Worm (Caenorhabditis elegans) whole organism, early embryonic: ENCODE data around the gene str-247.

Experiments used
- B0310.2 ChIP-seq: sonication (generic microtip); optimal IDR thresholded peaks from 2 replicates; lab custom pipeline; 2016; ENCODE audit warnings: mild to moderate bottlenecking, missing genetic modification characterization, missing compliant biosample characterization
- F13C5.2 ChIP-seq: sonication (generic microtip); optimal IDR thresholded peaks from 2 replicates; lab custom pipeline; 2017; ENCODE audit warnings: mild to moderate bottlenecking, missing genetic modification characterization, inconsistent platforms, missing compliant biosample characterization
- aly-1 ChIP-seq: sonication (generic microtip); optimal IDR thresholded peaks from 2 replicates; lab custom pipeline; 2016; ENCODE audit warnings: missing genetic modification characterization, missing compliant biosample characterization
- ama-1 ChIP-seq: fragments of 150-350 bp; optimal IDR thresholded peaks from 2 replicates; lab custom pipeline; 2014
- ceh-13 ChIP-seq: fragments of 200-800 bp; sonication (Bioruptor generic); optimal IDR thresholded peaks from 2 replicates; lab custom pipeline; 2018; ENCODE audit warnings: mild to moderate bottlenecking, missing genetic modification characterization, missing compliant biosample characterization
- ceh-36 ChIP-seq: sonication (generic microtip); optimal IDR thresholded peaks from 2 replicates; lab custom pipeline; 2016; ENCODE audit warnings: missing genetic modification characterization, inconsistent platforms, missing compliant biosample characterization
- ets-7 ChIP-seq: sonication (generic microtip); optimal IDR thresholded peaks from 2 replicates; lab custom pipeline; 2016; ENCODE audit warnings: missing genotype, missing genetic modification characterization, missing compliant biosample characterization
- flt-1 ChIP-seq: fragments of 200-800 bp; sonication (Bioruptor generic); IDR thresholded peaks from 2 replicates; pipeline ENCODE4 v1.3.6; 2022; ENCODE audit warnings: missing genetic modification characterization, missing compliant biosample characterization
- hmbx-1 ChIP-seq: sonication (generic microtip); optimal IDR thresholded peaks from 2 replicates; lab custom pipeline; 2016; ENCODE audit warnings: mild to moderate bottlenecking, missing genetic modification characterization, missing compliant biosample characterization
- hmg-4 ChIP-seq: fragments of 200-800 bp; sonication (Bioruptor generic); optimal IDR thresholded peaks from 2 replicates; lab custom pipeline; 2018; ENCODE audit warnings: mild to moderate bottlenecking, missing genetic modification characterization, missing compliant biosample characterization
- hnd-1 ChIP-seq: sonication (generic microtip); optimal IDR thresholded peaks from 2 replicates; lab custom pipeline; 2016; ENCODE audit warnings: missing genetic modification characterization, missing compliant biosample characterization
- pes-1 ChIP-seq: fragments of 200-800 bp; sonication (Bioruptor generic); IDR thresholded peaks from 2 replicates; pipeline ENCODE4 v1.3.6; 2022; ENCODE audit warnings: missing genetic modification reagents, missing genetic modification characterization, missing compliant biosample characterization
- scrt-1 ChIP-seq: fragments of 200-800 bp; sonication (Bioruptor generic); IDR thresholded peaks from 2 replicates; pipeline ENCODE4 v1.3.6; 2022; ENCODE audit warnings: missing genetic modification characterization, missing compliant biosample characterization
- sea-1 ChIP-seq: fragments of 200-800 bp; sonication (Bioruptor generic); conservative IDR thresholded peaks from 2 replicates; pipeline ENCODE4 v1.3.6; 2022; ENCODE audit warnings: missing genetic modification characterization, missing compliant biosample characterization
- tbx-11 ChIP-seq: fragments of 200-800 bp; sonication (Bioruptor generic); IDR thresholded peaks from 2 replicates; pipeline ENCODE4 v1.3.6; 2022; ENCODE audit warnings: missing genetic modification characterization, missing compliant biosample characterization
- tbx-37 ChIP-seq: fragments of 200-800 bp; sonication (Bioruptor generic); conservative IDR thresholded peaks from 2 replicates; pipeline ENCODE4 v1.3.6; 2022; ENCODE audit warnings: missing genetic modification reagents, missing genetic modification characterization, missing compliant biosample characterization
- tra-4 ChIP-seq: sonication (generic microtip); optimal IDR thresholded peaks from 2 replicates; lab custom pipeline; 2017; ENCODE audit warnings: missing genetic modification characterization, missing compliant biosample characterization

Gene str-247

ce11 chrV:3976964-3977363 is 23.1 kb downstream of the str-247 start, which contains the start of gene str-83:
Gene str-83 (plus strand): TSS chrV:3977264.
- TF ChIP-seq flt-1 (no peak), hnd-1 (tag; lab: Kevin White, UChicago) (no peak), tra-4 (no peak), F13C5.2 (tag; lab: Kevin White, UChicago) (no peak), scrt-1 (no peak), tbx-11 (GFP tag; lab: Robert Waterston, UW) (no peak), ets-7 (tag; lab: Kevin White, UChicago) (no peak), sea-1 (GFP tag; lab: Robert Waterston, UW) (no peak), B0310.2 (tag; lab: Kevin White, UChicago) (no peak), aly-1 (tag; lab: Kevin White, UChicago) (no peak), tbx-37 (GFP tag; lab: Robert Waterston, UW) (no peak), hmbx-1 (no peak)

- TF ChIP-seq sea-1 (GFP tag; lab: Robert Waterston, UW) = no peak
Measured at ce11 chrV:3979053-3979452, 25.2 kb downstream of the str-247 start, which contains the start of gene nlp-34. Gene nlp-34 (minus strand): TSS chrV:3979134.

ce11 chrV:3979819-3980218 is 26.0 kb downstream of the str-247 start, which contains the start of gene nlp-31:
Gene nlp-31 (plus strand): TSS chrV:3980055.
- TF ChIP-seq B0310.2 (tag; lab: Kevin White, UChicago) (no peak), tbx-37 (GFP tag; lab: Robert Waterston, UW) (no peak), ceh-36 (tag; lab: Kevin White, UChicago) (no peak), sea-1 (GFP tag; lab: Robert Waterston, UW) (no peak), hnd-1 (tag; lab: Kevin White, UChicago) (no peak), scrt-1 (no peak), ets-7 (tag; lab: Kevin White, UChicago) (no peak), hmbx-1 (no peak), pes-1 (GFP tag; lab: Robert Waterston, UW) (no peak), tra-4 (no peak), ama-1 (no peak), flt-1 (no peak)

DNA sequence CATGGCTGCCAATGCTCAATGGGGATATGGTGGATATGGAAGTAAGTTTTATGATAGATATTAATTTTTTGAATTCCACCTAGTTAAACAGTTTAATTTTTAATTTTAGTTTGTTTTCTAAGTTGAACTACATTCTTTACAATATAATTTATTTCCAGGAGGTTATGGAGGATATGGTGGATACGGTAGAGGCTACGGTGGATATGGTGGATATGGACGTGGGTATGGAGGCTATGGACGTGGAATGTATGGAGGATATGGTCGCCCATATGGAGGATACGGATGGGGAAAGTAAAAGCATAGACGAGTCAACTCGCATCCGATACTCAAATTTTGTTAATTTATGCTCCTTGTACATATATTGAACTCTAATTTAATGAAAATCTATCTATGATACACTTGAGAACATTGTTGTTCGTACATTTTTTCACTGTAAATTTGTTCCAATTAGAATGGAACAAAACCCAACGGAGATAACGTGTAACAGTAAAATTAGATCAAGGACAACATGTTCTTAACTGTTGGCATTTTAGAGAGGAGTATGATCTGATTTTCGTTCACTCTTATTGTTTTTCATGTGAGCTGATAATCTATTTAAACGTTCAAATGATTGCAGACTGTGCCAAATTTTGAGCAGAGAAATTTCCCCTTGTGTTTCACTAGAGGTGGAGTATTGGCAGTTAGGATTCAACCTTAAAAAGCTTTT is 26.5 kb downstream of the str-247 start:
- no peak for TF ChIP-seq F13C5.2 (tag; lab: Kevin White, UChicago)

- no peak for TF ChIP-seq tra-4
- TF ChIP-seq hmbx-1 = no peak
- no peak for TF ChIP-seq ama-1
- no peak for TF ChIP-seq hnd-1 (tag; lab: Kevin White, UChicago)
- TF ChIP-seq tbx-37 (GFP tag; lab: Robert Waterston, UW) = no peak
- no peak for TF ChIP-seq F13C5.2 (tag; lab: Kevin White, UChicago)
- TF ChIP-seq hmg-4 (GFP tag; lab: Kevin White, UChicago) = no peak
- no peak for TF ChIP-seq ceh-13 (GFP tag; lab: Kevin White, UChicago)
- no peak for TF ChIP-seq ceh-36 (tag; lab: Kevin White, UChicago)
- no peak for TF ChIP-seq tbx-11 (GFP tag; lab: Robert Waterston, UW)
- TF ChIP-seq aly-1 (tag; lab: Kevin White, UChicago) = no peak
- TF ChIP-seq scrt-1 = no peak
- no peak for TF ChIP-seq B0310.2 (tag; lab: Kevin White, UChicago)
- TF ChIP-seq pes-1 (GFP tag; lab: Robert Waterston, UW) = no peak
- no peak for TF ChIP-seq sea-1 (GFP tag; lab: Robert Waterston, UW)
- TF ChIP-seq flt-1 = no peak
- TF ChIP-seq ets-7 (tag; lab: Kevin White, UChicago) = no peak
Measured at ce11 chrV:3981680-3982079, 27.8 kb downstream of the str-247 start, which contains the start of gene nlp-30. Gene nlp-30 (plus strand): TSS chrV:3981980.

- TF ChIP-seq ama-1 = no peak
- no peak for TF ChIP-seq ets-7 (tag; lab: Kevin White, UChicago)
- no peak for TF ChIP-seq pes-1 (GFP tag; lab: Robert Waterston, UW)
- no peak for TF ChIP-seq ceh-13 (GFP tag; lab: Kevin White, UChicago)
- TF ChIP-seq aly-1 (tag; lab: Kevin White, UChicago) = no peak
- no peak for TF ChIP-seq hnd-1 (tag; lab: Kevin White, UChicago)
- no peak for TF ChIP-seq flt-1
- no peak for TF ChIP-seq sea-1 (GFP tag; lab: Robert Waterston, UW)
- TF ChIP-seq ceh-36 (tag; lab: Kevin White, UChicago) = no peak
- TF ChIP-seq B0310.2 (tag; lab: Kevin White, UChicago) = no peak
- no peak for TF ChIP-seq tbx-11 (GFP tag; lab: Robert Waterston, UW)
- no peak for TF ChIP-seq hmbx-1
- TF ChIP-seq F13C5.2 (tag; lab: Kevin White, UChicago) = no peak
Measured at ce11 chrV:3984178-3984577, 30.3 kb downstream of the str-247 start, which contains the start of gene nlp-29. Gene nlp-29 (plus strand): TSS chrV:3984425.

DNA sequence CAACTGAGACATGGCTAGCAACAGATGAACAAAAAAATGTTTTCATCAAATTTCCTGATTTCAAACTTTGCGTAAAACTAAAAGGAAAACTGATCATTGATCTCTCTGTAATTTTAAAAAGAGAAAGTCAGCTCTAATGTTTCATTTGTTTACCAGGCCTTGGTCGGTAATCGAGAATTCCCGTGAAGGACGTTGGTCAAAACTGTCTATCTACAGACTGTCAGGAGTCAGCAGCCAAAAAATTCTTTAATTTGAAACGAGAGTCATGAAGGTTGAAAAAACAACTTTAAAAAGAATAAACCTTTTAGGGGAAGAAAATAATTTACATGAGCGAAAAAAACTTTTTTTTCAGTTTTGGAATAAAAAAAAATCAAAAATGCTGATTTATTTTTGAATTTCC is 31.3 kb downstream of the str-247 start:
- no peak for TF ChIP-seq tbx-37 (GFP tag; lab: Robert Waterston, UW)

DNA sequence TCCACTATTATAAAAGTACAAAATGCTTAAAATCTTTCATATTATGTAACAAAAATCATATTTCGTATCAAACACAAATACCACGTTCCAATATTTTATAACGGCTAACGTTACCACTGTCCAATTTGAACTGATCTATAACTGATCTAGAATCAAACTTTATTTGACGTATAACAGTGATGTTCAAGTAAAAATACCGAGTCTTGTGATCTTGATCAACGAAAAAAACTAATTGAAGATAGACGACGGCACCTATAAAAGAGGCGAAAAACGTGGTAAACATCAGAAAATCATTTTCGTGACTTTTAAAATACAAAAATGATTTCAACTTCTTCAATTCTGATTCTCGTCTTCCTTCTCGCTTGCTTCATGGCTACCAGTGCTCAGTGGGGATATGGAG is 33.8 kb downstream of the str-247 start, which contains the start of gene nlp-28:
Gene nlp-28 (plus strand): TSS at position 285 of the 400 bp plus-strand sequence.
- no peak for TF ChIP-seq tbx-11 (GFP tag; lab: Robert Waterston, UW)
- no peak for TF ChIP-seq hmg-4 (GFP tag; lab: Kevin White, UChicago)
- no peak for TF ChIP-seq sea-1 (GFP tag; lab: Robert Waterston, UW)
- no peak for TF ChIP-seq pes-1 (GFP tag; lab: Robert Waterston, UW)
- no peak for TF ChIP-seq ceh-13 (GFP tag; lab: Kevin White, UChicago)
- no peak for TF ChIP-seq aly-1 (tag; lab: Kevin White, UChicago)
- TF ChIP-seq ama-1 = no peak
- no peak for TF ChIP-seq B0310.2 (tag; lab: Kevin White, UChicago)
